Worm (Caenorhabditis elegans): ENCODE measurements around the gene twk-20.

DNA sequence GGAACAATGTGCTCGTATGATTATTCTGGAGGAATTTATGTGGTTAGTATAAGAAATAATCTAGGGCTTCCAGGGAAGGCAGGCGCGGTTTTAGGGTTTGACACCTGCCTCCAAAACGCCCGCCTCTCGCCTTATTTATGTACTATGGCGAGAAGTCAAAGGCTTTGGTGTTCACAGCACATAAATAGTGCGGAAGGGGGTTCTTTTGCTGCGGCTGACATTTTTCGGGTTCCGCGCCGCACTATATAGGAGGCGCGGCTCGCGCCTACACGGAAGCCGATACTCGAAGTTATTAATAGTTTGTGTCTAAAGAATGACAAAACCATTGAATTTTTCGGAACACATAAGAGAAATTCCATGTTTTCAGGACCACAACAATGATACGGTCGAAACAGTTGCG, 50.7 kb downstream of the twk-20 start:
- no peak for TF ChIP-seq ceh-39 (tag; optimal IDR thresholded peaks at IDR 0.05)
- no peak for TF ChIP-seq elt-3 (tag; optimal IDR thresholded peaks at IDR 0.05)
- TF ChIP-seq pha-4 (tag; optimal IDR thresholded peaks at IDR 0.05): no peak
- TF ChIP-seq blmp-1 (tag; optimal IDR thresholded peaks at IDR 0.05): no peak
- TF ChIP-seq sptf-1 (tag; optimal IDR thresholded peaks at IDR 0.05): no peak
- TF ChIP-seq mep-1 (tag; optimal IDR thresholded peaks at IDR 0.05): no peak
- no peak for TF ChIP-seq zip-8 (tag; optimal IDR thresholded peaks at IDR 0.05)
- TF ChIP-seq lsy-2 (tag; optimal IDR thresholded peaks at IDR 0.05): no peak
- no peak for TF ChIP-seq snpc-4 (tag; optimal IDR thresholded peaks at IDR 0.05)
